Worm (Caenorhabditis elegans): Measurements from ENCODE around the gene fbxl-4.

Gene fbxl-4

ce11 chrX:6569624-6570023 lies 19.0 kb upstream of the fbxl-4 start, which contains the start of gene dop-3:
Gene dop-3 (minus strand): TSS chrX:6569724.
- TF ChIP-seq atf-7 (tag; optimal IDR thresholded peaks at IDR 0.05): no peak
- TF ChIP-seq K12H6.12 (tag; optimal IDR thresholded peaks at IDR 0.05): no peak
- TF ChIP-seq chd-7 (tag; optimal IDR thresholded peaks at IDR 0.05): no peak
- no peak for TF ChIP-seq pbrm-1 (GFP tag; IDR thresholded peaks at IDR 0.05)
- TF ChIP-seq tbp1 (GFP tag; optimal IDR thresholded peaks at IDR 0.05): no peak
- TF ChIP-seq lir-1 (GFP tag; conservative IDR thresholded peaks at IDR 0.05): no peak
- TF ChIP-seq egl-44 (GFP tag; IDR thresholded peaks at IDR 0.05): no peak
- no peak for TF ChIP-seq F55B11.4 (tag; optimal IDR thresholded peaks at IDR 0.05; ENCODE audit: borderline replicate concordance, insufficient read depth)
- TF ChIP-seq xnd-1 (tag; optimal IDR thresholded peaks at IDR 0.05): no peak
- TF ChIP-seq F33H1.4 (GFP tag; IDR thresholded peaks at IDR 0.05): no peak
- TF ChIP-seq attf-5 (GFP tag; optimal IDR thresholded peaks at IDR 0.05): no peak
- no peak for TF ChIP-seq let-526 (GFP tag; IDR thresholded peaks at IDR 0.05)
- TF ChIP-seq tlf-1 (GFP tag; optimal IDR thresholded peaks at IDR 0.05): no peak
- no peak for TF ChIP-seq bed-2 (GFP tag; IDR thresholded peaks at IDR 0.05)

ce11 chrX:6572987-6573386 lies 15.6 kb upstream of the fbxl-4 start:
- TF ChIP-seq Y53G8AR.9 (GFP tag; conservative IDR thresholded peaks at IDR 0.05) (no peak), bed-2 (GFP tag; IDR thresholded peaks at IDR 0.05) (no peak), madf-8 (GFP tag; conservative IDR thresholded peaks at IDR 0.05) (no peak), egl-44 (GFP tag; IDR thresholded peaks at IDR 0.05) (no peak), atf-7 (tag; optimal IDR thresholded peaks at IDR 0.05) (no peak), ZK185.1 (tag; optimal IDR thresholded peaks at IDR 0.05; ENCODE audit: poor library complexity, severe bottlenecking) (no peak), F52B5.7 (tag; optimal IDR thresholded peaks at IDR 0.05) (no peak), lin-54 (GFP tag; optimal IDR thresholded peaks at IDR 0.05) (no peak), ceh-40 (GFP tag; IDR thresholded peaks at IDR 0.05) (no peak), zfh-2 (GFP tag; conservative IDR thresholded peaks at IDR 0.05) (peak; percentile 62), nfyb-1 (GFP tag; IDR thresholded peaks at IDR 0.05) (0 out of 2 replicates have a peak, but pooled peaks have one; percentile 26), F23B12.7 (tag; optimal IDR thresholded peaks at IDR 0.05; ENCODE audit: insufficient read depth) (no peak), ceh-91 (GFP tag; IDR thresholded peaks at IDR 0.05) (no peak), lsl-1 (GFP tag; optimal IDR thresholded peaks at IDR 0.05) (no peak)

DNA sequence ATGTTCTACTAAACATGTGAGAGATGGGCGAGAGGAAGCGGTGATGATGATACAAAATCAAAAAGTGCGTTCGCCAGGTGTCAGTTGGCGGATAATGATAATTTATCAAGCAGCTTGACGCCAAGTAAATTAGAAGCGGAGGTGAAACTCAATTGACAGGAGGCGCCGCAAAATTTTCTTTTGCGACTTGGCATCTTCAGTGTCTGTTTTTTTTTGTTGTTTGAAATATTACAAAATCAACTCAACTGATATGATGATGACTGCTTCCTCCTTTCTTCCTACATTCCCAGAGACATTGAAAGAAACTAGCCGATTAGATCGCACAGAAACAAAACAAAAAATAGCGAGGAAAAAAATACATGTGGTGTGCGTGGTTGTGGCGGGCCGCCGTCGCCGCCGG lies 12.6 kb upstream of the fbxl-4 start:
- TF ChIP-seq akir-1 (GFP tag; optimal IDR thresholded peaks at IDR 0.05) (no peak), hlh-12 (tag; optimal IDR thresholded peaks at IDR 0.05) (no peak), B0336.3 (GFP tag; IDR thresholded peaks at IDR 0.05) (no peak), ceh-40 (GFP tag; IDR thresholded peaks at IDR 0.05) (no peak), mel-28 (tag; optimal IDR thresholded peaks at IDR 0.05; ENCODE audit: borderline replicate concordance) (no peak), F52B5.7 (tag; optimal IDR thresholded peaks at IDR 0.05) (no peak), hlh-26 (GFP tag; conservative IDR thresholded peaks at IDR 0.05) (no peak), Y53F4B.3 (GFP tag; IDR thresholded peaks at IDR 0.05) (no peak), F22D6.2 (tag; optimal IDR thresholded peaks at IDR 0.05) (no peak), cebp-2 (GFP tag; IDR thresholded peaks at IDR 0.05) (no peak), D2030.7 (GFP tag; IDR thresholded peaks at IDR 0.05) (no peak), ztf-6 (GFP tag; IDR thresholded peaks at IDR 0.05) (no peak), ceh-91 (GFP tag; IDR thresholded peaks at IDR 0.05) (no peak), nhr-80 (tag; optimal IDR thresholded peaks at IDR 0.05) (no peak), F39B2.1 (GFP tag; IDR thresholded peaks at IDR 0.05) (no peak), aptf-2 (GFP tag; conservative IDR thresholded peaks at IDR 0.05) (no peak), attf-5 (GFP tag; optimal IDR thresholded peaks at IDR 0.05) (no peak), F57C9.4 (tag; optimal IDR thresholded peaks at IDR 0.05) (no peak), mes-4 (tag; optimal IDR thresholded peaks at IDR 0.05) (no peak), sdz-38 (tag; optimal IDR thresholded peaks at IDR 0.05) (no peak)

Measured in whole organism, young adult.